Worm (Caenorhabditis elegans): ENCODE results near the gene F38A6.5.

The F38A6.5 gene

DNA sequence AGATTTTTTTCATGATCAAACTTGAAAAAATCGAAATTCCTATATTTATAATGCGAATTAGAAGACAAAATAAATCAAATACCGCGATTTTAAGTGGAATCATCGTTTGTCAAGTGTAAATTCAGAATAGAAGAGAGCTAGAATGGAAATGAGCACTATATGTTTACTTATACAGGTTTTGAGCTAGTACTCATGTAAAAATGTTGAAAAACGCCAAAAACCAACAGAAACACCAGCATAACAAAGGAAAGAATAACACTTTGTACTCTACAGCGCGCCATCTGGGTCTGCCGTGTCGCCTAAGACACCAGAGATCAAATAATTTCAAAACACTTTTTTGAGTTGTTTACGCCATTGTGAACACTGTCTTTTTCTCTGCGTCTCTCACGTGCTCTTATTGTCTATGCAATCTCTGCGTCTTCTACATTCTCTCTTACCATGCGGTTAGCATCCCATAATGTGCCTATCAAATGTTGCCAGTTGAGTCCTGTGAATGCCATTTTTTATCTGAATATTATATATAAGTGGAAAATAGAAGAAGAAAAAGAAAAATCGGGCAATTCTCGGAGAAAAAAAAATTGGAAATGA lies 44.7 kb downstream of the F38A6.5 start, which contains the start of gene ipla-3 (continued):
- no peak for TF ChIP-seq nhr-237 (tag; optimal IDR thresholded peaks at IDR 0.05)
- peak; percentile 74 to 93 for TF ChIP-seq mdl-1 (tag; optimal IDR thresholded peaks at IDR 0.05)
- TF ChIP-seq D1046.2 (GFP tag; IDR thresholded peaks at IDR 0.05), result no peak
- 0 out of 2 replicates have a peak, but pooled peaks have one; percentile 26 for TF ChIP-seq egl-43 (GFP tag; IDR thresholded peaks at IDR 0.05)
- no peak for TF ChIP-seq lim-7 (GFP tag; IDR thresholded peaks at IDR 0.05)
- TF ChIP-seq gei-8 (GFP tag; optimal IDR thresholded peaks at IDR 0.05), result no peak
- no peak for TF ChIP-seq ama-1 (optimal IDR thresholded peaks at IDR 0.05)
- peak; percentile 85 for TF ChIP-seq fkh-10 (GFP tag; optimal IDR thresholded peaks at IDR 0.05)
- peak; percentile 70; the same call in 1 of the 2 replicates for TF ChIP-seq T26A8.4 (GFP tag; IDR thresholded peaks at IDR 0.05)
- TF ChIP-seq daf-12 (tag; optimal IDR thresholded peaks at IDR 0.05), result no peak
- TF ChIP-seq rbr-2 (tag; optimal IDR thresholded peaks at IDR 0.05), result peak; percentile 62
- peak; percentile 22 for TF ChIP-seq nhr-11 (tag; optimal IDR thresholded peaks at IDR 0.05)
- no peak for TF ChIP-seq ces-1 (GFP tag; optimal IDR thresholded peaks at IDR 0.05)
- TF ChIP-seq F49E8.2 (tag; optimal IDR thresholded peaks at IDR 0.05; ENCODE audit: borderline replicate concordance), result no peak
- no peak for TF ChIP-seq attf-4 (tag; optimal IDR thresholded peaks at IDR 0.05)
- no peak for TF ChIP-seq cey-2 (tag; optimal IDR thresholded peaks at IDR 0.05; ENCODE audit: borderline replicate concordance, insufficient read depth)
- no peak for TF ChIP-seq lin-13 (GFP tag; optimal IDR thresholded peaks at IDR 0.05)
- TF ChIP-seq dpl-1 (GFP tag; optimal IDR thresholded peaks at IDR 0.05), result peak; percentile 54
- TF ChIP-seq mes-2 (tag; optimal IDR thresholded peaks at IDR 0.05; ENCODE audit: poor library complexity, severe bottlenecking), result peak; percentile 59

DNA sequence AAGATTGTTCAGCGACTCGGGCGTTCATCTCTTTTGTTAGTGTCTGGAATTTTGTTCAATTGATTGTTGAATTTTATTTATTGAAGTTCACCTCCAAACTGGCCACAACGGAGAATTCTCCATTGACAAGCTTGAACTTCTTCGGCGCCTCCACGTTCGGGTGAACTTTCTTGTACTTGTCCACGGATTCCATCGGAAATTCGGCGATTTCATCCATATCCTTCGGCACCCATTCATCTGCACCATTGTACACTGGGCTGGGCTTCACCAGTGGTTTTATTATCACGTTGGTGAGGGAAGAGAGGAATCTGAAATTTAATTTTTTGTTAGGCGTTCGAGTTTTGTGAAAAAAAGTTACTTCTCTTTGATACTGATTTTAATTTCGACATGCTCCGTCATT lies 46.1 kb downstream of the F38A6.5 start:
- no peak for TF ChIP-seq nhr-48 (tag; optimal IDR thresholded peaks at IDR 0.05)
- TF ChIP-seq aha-1 (tag), result peak; percentile 92
- TF ChIP-seq nhr-10 (tag; optimal IDR thresholded peaks at IDR 0.05), result no peak
- TF ChIP-seq ZK337.2 (GFP tag; IDR thresholded peaks at IDR 0.05), result no peak

- TF ChIP-seq aha-1 (tag) (peak; percentile 82), zfp-2 (tag; optimal IDR thresholded peaks at IDR 0.05) (no peak), madf-5 (GFP tag; IDR thresholded peaks at IDR 0.05) (no peak), unc-62 (GFP tag; optimal IDR thresholded peaks at IDR 0.05 in 1 of 2) (peak in 1 of 2 experiments; percentile 73), unc-62 (tag; optimal IDR thresholded peaks at IDR 0.05) (no peak), unc-39 (tag; optimal IDR thresholded peaks at IDR 0.05) (no peak)
Observed at ce11 chrV:20722447-20722846, 51.1 kb downstream of the F38A6.5 start.

Data from whole organism, L4 larva.